Fruit fly (Drosophila melanogaster): ENCODE measurements around the gene Rb97D.

The Rb97D gene

DNA sequence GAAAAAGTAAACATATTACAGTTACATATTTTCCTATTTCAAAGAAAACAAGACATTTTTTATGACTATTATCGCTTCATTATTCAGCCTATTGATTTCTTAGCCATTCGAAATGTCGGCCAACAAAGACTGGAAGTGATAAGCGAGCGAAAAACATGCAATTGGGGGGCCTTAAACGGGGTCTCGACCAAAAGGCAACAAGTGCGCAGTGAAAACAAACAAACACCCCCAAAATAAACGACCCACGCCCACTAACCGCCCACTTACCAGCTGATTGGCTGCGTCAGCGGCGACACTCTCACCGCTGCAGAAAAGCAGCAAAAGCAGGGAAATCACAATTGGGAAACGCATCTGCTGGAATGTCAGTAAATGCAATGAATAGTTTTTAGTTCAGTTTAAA lies 13.3 kb downstream of the Rb97D start:
- no peak for TF ChIP-seq noc (tag; optimal IDR thresholded peaks at IDR 0.05)

DNA sequence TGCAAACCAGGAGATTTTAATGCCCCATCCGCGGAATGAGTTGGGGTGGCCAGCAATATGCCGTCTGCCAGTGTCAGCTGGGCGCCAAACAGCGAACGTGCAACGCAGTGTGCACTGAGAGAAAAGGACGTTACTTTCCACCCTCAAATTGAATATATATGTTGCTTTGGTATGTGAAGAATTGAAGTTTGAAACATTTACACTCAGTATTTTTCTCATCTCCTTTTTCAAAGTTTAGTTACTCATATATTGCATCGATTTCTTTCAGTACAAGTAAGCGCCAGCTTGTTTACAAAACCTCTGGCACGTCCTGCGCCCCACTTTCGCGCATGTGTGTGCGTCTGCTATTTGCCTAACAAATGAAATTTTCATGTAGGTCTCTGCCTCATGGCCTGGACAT lies 16.3 kb downstream of the Rb97D start:
- TF ChIP-seq noc (tag; optimal IDR thresholded peaks at IDR 0.05), result no peak

DNA sequence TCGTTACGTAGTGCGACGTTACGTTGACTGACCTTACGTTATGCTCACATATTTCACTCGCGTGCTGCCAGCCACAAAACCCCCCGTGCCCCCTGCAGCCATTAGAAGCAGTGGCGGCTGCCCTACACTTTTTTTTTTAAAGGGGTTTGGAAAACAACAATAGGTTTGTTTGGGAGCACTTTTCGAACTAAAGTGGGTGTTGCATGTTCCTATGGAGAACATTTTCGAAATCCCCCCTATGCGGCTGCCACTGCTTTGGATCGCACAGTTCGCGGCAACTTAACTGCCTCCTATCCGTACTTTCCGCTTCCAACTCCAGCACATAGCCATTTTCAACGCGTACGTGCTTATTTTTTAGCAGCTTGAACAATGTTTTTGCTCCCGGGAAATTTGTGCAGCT lies 21.8 kb downstream of the Rb97D start:
- TF ChIP-seq noc (tag; optimal IDR thresholded peaks at IDR 0.05), result no peak

DNA sequence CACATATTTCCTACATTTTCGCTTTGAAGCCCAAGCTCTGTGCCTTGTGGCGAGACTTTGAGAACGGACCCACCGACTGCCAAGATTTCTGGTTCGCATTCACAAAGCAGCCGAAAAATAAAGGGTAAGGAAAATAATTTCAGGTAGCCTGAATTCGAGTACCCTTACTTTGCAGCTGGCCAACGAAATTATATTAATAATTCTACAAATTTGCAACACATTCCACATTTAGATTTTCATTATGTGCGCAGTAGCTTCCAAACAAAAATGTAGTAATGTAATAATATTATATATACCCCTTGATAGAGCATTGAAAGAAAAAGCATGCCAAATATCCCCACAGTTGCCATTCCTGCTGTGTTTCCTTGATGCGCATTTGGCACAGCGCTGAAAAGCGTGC lies 29.1 kb downstream of the Rb97D start:
- TF ChIP-seq noc (tag; optimal IDR thresholded peaks at IDR 0.05), result no peak

DNA sequence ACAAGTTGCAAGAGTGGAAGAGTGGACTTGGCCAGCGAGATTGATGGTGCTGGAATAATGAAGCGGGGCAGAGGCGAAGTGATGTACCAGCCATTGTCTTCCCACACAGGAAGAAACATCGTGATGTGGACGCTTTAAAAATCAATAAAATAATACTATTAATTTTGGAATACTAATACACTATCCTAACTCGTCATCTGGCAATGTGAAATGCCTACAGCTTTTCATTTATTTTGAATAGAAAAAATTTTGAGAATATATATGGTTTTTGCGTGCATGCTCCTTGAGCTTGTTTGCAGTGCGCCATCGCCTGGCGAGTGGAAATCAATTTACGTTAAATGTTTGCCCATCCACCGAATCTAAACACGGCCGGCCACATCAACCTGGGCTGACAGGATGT lies 43.7 kb downstream of the Rb97D start:
- TF ChIP-seq noc (tag; optimal IDR thresholded peaks at IDR 0.05), result no peak
